Fruit fly (Drosophila melanogaster) whole organism, embryonic: ENCODE data around the gene cbt.

Source experiments
- CG10366 ChIP-seq: fragments of 200-800 bp; sonication (Bioruptor generic); IDR thresholded peaks from 2 replicates; pipeline ENCODE4 v1.3.6; 2022; ENCODE audit warnings: missing biosample characterization, missing genetic modification characterization
- CG11456 ChIP-seq: fragments of 200-800 bp; sonication (Bioruptor generic); IDR thresholded peaks from 3 replicates; pipeline ENCODE4 v1.3.6; 2022; ENCODE audit warnings: missing biosample characterization, missing genetic modification characterization
- CG11695 ChIP-seq: fragments of 200-800 bp; sonication (Bioruptor generic); IDR thresholded peaks from 3 replicates; pipeline ENCODE4 v1.3.6; 2022; ENCODE audit warnings: missing biosample characterization, missing genetic modification characterization
- CG11723 ChIP-seq: fragments of 200-800 bp; sonication (Bioruptor generic); optimal IDR thresholded peaks from 2 replicates; lab custom pipeline; 2017; ENCODE audit warnings: missing biosample characterization, mild to moderate bottlenecking, missing genetic modification characterization
- CG15269 ChIP-seq: fragments of 200-800 bp; sonication (Bioruptor generic); optimal IDR thresholded peaks from 2 replicates; lab custom pipeline; 2018; ENCODE audit warnings: missing biosample characterization, mild to moderate bottlenecking, missing genetic modification characterization, moderate library complexity
- CG15601 ChIP-seq: fragments of 200-800 bp; sonication (Bioruptor generic); optimal IDR thresholded peaks from 3 replicates; lab custom pipeline; 2019; ENCODE audit warnings: missing biosample characterization, mild to moderate bottlenecking, missing genetic modification characterization, moderate library complexity
- CG17829 ChIP-seq: fragments of 200-800 bp; optimal IDR thresholded peaks from 2 replicates; lab custom pipeline; 2019; ENCODE audit warnings: missing biosample characterization, mild to moderate bottlenecking, missing genetic modification characterization, moderate library complexity
- CG18011 ChIP-seq: fragments of 200-800 bp; sonication (Bioruptor generic); optimal IDR thresholded peaks from 2 replicates; lab custom pipeline; 2017; ENCODE audit warnings: missing biosample characterization, missing genetic modification characterization, mild to moderate bottlenecking, moderate library complexity, missing genotype
- CG18599 ChIP-seq: fragments of 200-800 bp; sonication (Bioruptor generic); optimal IDR thresholded peaks from 3 replicates; lab custom pipeline; 2017; ENCODE audit warnings: missing biosample characterization, missing genetic modification characterization, mild to moderate bottlenecking, moderate library complexity, missing genetic modification reagents
- CG2199 ChIP-seq: fragments of 200-800 bp; sonication (Bioruptor generic); IDR thresholded peaks from 3 replicates; pipeline ENCODE4 v1.3.6; 2022; ENCODE audit warnings: missing biosample characterization, missing genetic modification characterization
- CG31224 ChIP-seq: fragments of 200-800 bp; sonication (Bioruptor generic); IDR thresholded peaks from 2 replicates; pipeline ENCODE4 v1.3.6; 2022; ENCODE audit warnings: missing biosample characterization, missing genetic modification characterization
- CG31365 ChIP-seq: fragments of 200-800 bp; sonication (Bioruptor generic); optimal IDR thresholded peaks from 2 replicates; lab custom pipeline; 2018; ENCODE audit warnings: missing biosample characterization, mild to moderate bottlenecking, missing genetic modification characterization
- CG34376 ChIP-seq: fragments of 200-800 bp; sonication (Bioruptor generic); optimal IDR thresholded peaks from 2 replicates; lab custom pipeline; 2018; ENCODE audit warnings: missing biosample characterization, mild to moderate bottlenecking, missing genetic modification characterization
- CG34422 ChIP-seq: fragments of 200-800 bp; sonication (Bioruptor generic); IDR thresholded peaks from 3 replicates; pipeline ENCODE4 v1.3.6; 2022; ENCODE audit warnings: missing biosample characterization, missing genetic modification characterization
- CG43689 ChIP-seq: fragments of 200-800 bp; sonication (Bioruptor generic); IDR thresholded peaks from 2 replicates; pipeline ENCODE4 v1.3.6; 2022; ENCODE audit warnings: missing biosample characterization, missing genetic modification characterization
- CG6791 ChIP-seq: fragments of 200-800 bp; sonication (Bioruptor generic); IDR thresholded peaks from 3 replicates; pipeline ENCODE4 v1.3.6; 2022; ENCODE audit warnings: missing biosample characterization, missing genetic modification characterization; ENCODE audit not compliant: partially characterized antibody
- CG7839 ChIP-seq: fragments of 200-800 bp; sonication (Bioruptor generic); optimal IDR thresholded peaks from 3 replicates; lab custom pipeline; 2018; ENCODE audit warnings: missing biosample characterization, mild to moderate bottlenecking, missing genetic modification characterization, moderate library complexity
- CG7928 ChIP-seq: fragments of 200-800 bp; sonication (Bioruptor generic); optimal IDR thresholded peaks from 2 replicates; lab custom pipeline; 2017; ENCODE audit warnings: missing biosample characterization, mild to moderate bottlenecking, missing genetic modification characterization
- CG9215 ChIP-seq: fragments of 200-800 bp; sonication (Bioruptor generic); IDR thresholded peaks from 2 replicates; pipeline ENCODE4 v1.3.6; 2022; ENCODE audit warnings: missing biosample characterization, missing genetic modification characterization
- CTCF ChIP-seq: fragments of 200-800 bp; sonication (Bioruptor generic); optimal IDR thresholded peaks from 2 replicates; lab custom pipeline; 2017; ENCODE audit warnings: missing biosample characterization, mild to moderate bottlenecking, missing genetic modification characterization, moderate library complexity
- Dll ChIP-seq: fragments of 200-800 bp; sonication (Bioruptor generic); IDR thresholded peaks from 4 replicates; pipeline ENCODE4 v1.3.6; 2022; ENCODE audit warnings: missing biosample characterization, missing genetic modification characterization; ENCODE audit not compliant: partially characterized antibody
- Drgx ChIP-seq: fragments of 200-800 bp; sonication (Bioruptor generic); IDR thresholded peaks from 2 replicates; pipeline ENCODE4 v1.3.6; 2022; ENCODE audit warnings: missing biosample characterization, missing genetic modification characterization
- H15 ChIP-seq: fragments of 200-800 bp; sonication (Bioruptor generic); IDR thresholded peaks from 3 replicates; pipeline ENCODE4 v1.3.6; 2022; ENCODE audit warnings: missing biosample characterization, missing genetic modification characterization
- HHEX ChIP-seq: fragments of 200-800 bp; sonication (Bioruptor generic); optimal IDR thresholded peaks from 3 replicates; lab custom pipeline; 2017; ENCODE audit warnings: missing biosample characterization, mild to moderate bottlenecking, missing genetic modification characterization, missing genetic modification reagents
- HmgZ ChIP-seq: fragments of 200-800 bp; sonication (Bioruptor generic); optimal IDR thresholded peaks from 2 replicates; lab custom pipeline; 2018; ENCODE audit warnings: missing biosample characterization, mild to moderate bottlenecking, missing genetic modification characterization
- Hr3 ChIP-seq: fragments of 200-800 bp; sonication (Bioruptor generic); optimal IDR thresholded peaks from 3 replicates; lab custom pipeline; 2016; ENCODE audit warnings: missing biosample characterization, missing genetic modification characterization
- Med ChIP-seq: fragments of 200-800 bp; sonication (Bioruptor generic); peaks from one replicate; lab custom pipeline; 2016; ENCODE audit warnings: missing biosample characterization, missing genetic modification characterization, mild to moderate bottlenecking, inconsistent platforms, moderate library complexity
- NC2α ChIP-seq: fragments of 200-800 bp; sonication (Bioruptor generic); optimal IDR thresholded peaks from 2 replicates; lab custom pipeline; 2016; ENCODE audit warnings: missing biosample characterization, missing genetic modification characterization
- Sox100B ChIP-seq: fragments of 200-800 bp; sonication (Bioruptor generic); optimal IDR thresholded peaks from 3 replicates; lab custom pipeline; 2018; ENCODE audit warnings: missing biosample characterization, mild to moderate bottlenecking, missing genetic modification characterization
- Sry-δ ChIP-seq: fragments of 200-800 bp; sonication (Bioruptor generic); optimal IDR thresholded peaks from 2 replicates; lab custom pipeline; 2016; ENCODE audit warnings: missing biosample characterization, missing genetic modification characterization
- ab ChIP-seq: fragments of 200-800 bp; sonication (Bioruptor generic); optimal IDR thresholded peaks from 2 replicates; lab custom pipeline; 2016; ENCODE audit warnings: missing biosample characterization, missing genetic modification characterization
- ash1 ChIP-seq: fragments of 200-800 bp; sonication (Bioruptor generic); optimal IDR thresholded peaks from 2 replicates; lab custom pipeline; 2018; ENCODE audit warnings: missing biosample characterization, mild to moderate bottlenecking, missing genetic modification characterization
- az2 ChIP-seq: fragments of 200-800 bp; sonication (Bioruptor generic); optimal IDR thresholded peaks from 3 replicates; lab custom pipeline; 2016; ENCODE audit warnings: missing biosample characterization, missing genetic modification characterization
- bcd ChIP-seq: fragments of 200-800 bp; sonication (Bioruptor generic); optimal IDR thresholded peaks from 2 replicates; lab custom pipeline; 2017; ENCODE audit warnings: missing biosample characterization, mild to moderate bottlenecking, missing genetic modification characterization
- bsh ChIP-seq, 2 experiments: fragments of 200-800 bp; sonication (Bioruptor generic); optimal IDR thresholded peaks; 2 replicates each; lab custom pipeline; 2017 to 2018; ENCODE audit warnings: mild to moderate bottlenecking in 2 of 2, missing biosample characterization in 2 of 2, missing genetic modification characterization in 2 of 2, moderate library complexity in 1 of 2
- chinmo ChIP-seq: fragments of 200-800 bp; sonication (Bioruptor generic); IDR thresholded peaks from 4 replicates; pipeline ENCODE4 v1.3.6; 2022; ENCODE audit warnings: missing biosample characterization, missing genetic modification characterization; ENCODE audit not compliant: partially characterized antibody
- grn ChIP-seq: fragments of 200-800 bp; sonication (Bioruptor generic); optimal IDR thresholded peaks from 3 replicates; lab custom pipeline; 2017; ENCODE audit warnings: missing biosample characterization, missing genetic modification characterization
- gt ChIP-seq: fragments of 200-800 bp; sonication (Bioruptor generic); IDR thresholded peaks from 2 replicates; pipeline ENCODE4 v1.3.6; 2022; ENCODE audit warnings: missing biosample characterization, missing genetic modification characterization
- jing ChIP-seq: fragments of 200-800 bp; sonication (Bioruptor generic); optimal IDR thresholded peaks from 2 replicates; lab custom pipeline; 2018; ENCODE audit warnings: missing biosample characterization, mild to moderate bottlenecking, missing genetic modification characterization
- ken ChIP-seq: fragments of 200-800 bp; sonication (Bioruptor generic); IDR thresholded peaks from 3 replicates; pipeline ENCODE4 v1.3.6; 2022; ENCODE audit warnings: missing biosample characterization, missing genetic modification characterization
- lov ChIP-seq, 2 experiments: fragments of 200-800 bp in 1 of 2; fragments of >200 bp in 1 of 2; sonication (Bioruptor generic) in 1 of 2; IDR thresholded peaks in 1 of 2; optimal IDR thresholded peaks in 1 of 2; 2 replicates in 1 of 2; 3 replicates in 1 of 2; pipeline versions ENCODE4 v1.3.6 to Lab custom; 2017 to 2022; ENCODE audit warnings: missing biosample characterization in 1 of 2, missing genetic modification characterization in 1 of 2
- mirr ChIP-seq: fragments of 200-800 bp; sonication (Bioruptor generic); optimal IDR thresholded peaks from 3 replicates; lab custom pipeline; 2018; ENCODE audit warnings: missing biosample characterization, mild to moderate bottlenecking, missing genetic modification characterization
- nau ChIP-seq: fragments of 200-800 bp; sonication (Bioruptor generic); optimal IDR thresholded peaks from 3 replicates; lab custom pipeline; 2017; ENCODE audit warnings: missing biosample characterization, mild to moderate bottlenecking, missing genetic modification characterization, missing genetic modification reagents
- nom ChIP-seq: fragments of 200-800 bp; sonication (Bioruptor generic); optimal IDR thresholded peaks from 2 replicates; lab custom pipeline; 2017; ENCODE audit warnings: missing biosample characterization, missing genetic modification characterization, mild to moderate bottlenecking, moderate library complexity, missing genetic modification reagents
- pho ChIP-seq: fragments of 200-800 bp; sonication (Bioruptor generic); optimal IDR thresholded peaks from 2 replicates; lab custom pipeline; 2016; ENCODE audit warnings: missing biosample characterization, missing genetic modification characterization
- sd ChIP-seq: fragments of 200-800 bp; sonication (Bioruptor generic); optimal IDR thresholded peaks from 3 replicates; lab custom pipeline; 2018; ENCODE audit warnings: missing biosample characterization, mild to moderate bottlenecking, missing genetic modification characterization, moderate library complexity
- shn ChIP-seq: fragments of 200-800 bp; sonication (Bioruptor generic); optimal IDR thresholded peaks from 3 replicates; lab custom pipeline; 2016; ENCODE audit warnings: missing biosample characterization, missing genetic modification characterization
- vvl ChIP-seq: fragments of 200-800 bp; sonication (Bioruptor generic); IDR thresholded peaks from 2 replicates; pipeline ENCODE4 v1.3.6; 2022; ENCODE audit warnings: missing biosample characterization, missing genetic modification characterization

The cbt gene

DNA sequence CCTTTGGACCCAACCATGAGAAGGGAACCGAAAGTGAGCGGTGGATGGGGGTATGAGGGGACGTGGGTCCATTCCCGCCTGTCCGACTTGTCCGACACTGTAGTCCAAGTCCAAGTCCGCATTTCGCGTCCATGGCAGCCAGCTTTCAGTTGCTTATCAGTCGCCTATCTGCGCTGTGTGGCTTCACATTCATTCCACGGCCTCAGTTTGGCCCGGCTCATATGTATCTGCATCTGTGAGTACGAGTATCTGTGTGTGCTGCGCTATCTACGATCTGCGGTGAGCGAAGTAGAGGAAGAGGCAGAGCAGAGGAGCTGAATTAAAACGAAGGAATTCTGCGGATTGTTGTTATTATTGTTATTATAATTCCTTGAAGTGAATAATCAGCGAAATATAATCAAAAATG lies 45.0 kb upstream of the cbt start:
- 0 out of 4 replicates have a peak, but pooled peaks have one; percentile 50 for TF ChIP-seq chinmo
- no peak for TF ChIP-seq mirr (GFP tag; lab: Kevin White, UChicago)
- TF ChIP-seq CG7839 (tag; lab: Kevin White, UChicago) = no peak
- no peak for TF ChIP-seq jing (GFP tag; lab: Kevin White, UChicago)
- TF ChIP-seq Med (GFP tag; lab: Kevin White, UChicago) = peak; percentile 22
- TF ChIP-seq Drgx (GFP tag; lab: Robert Waterston, UW) = peak; percentile 36; the same call in 1 of the 2 replicates
- peak; percentile 65 for TF ChIP-seq CG18011 (GFP tag; lab: Kevin White, UChicago)
- 0 out of 2 replicates have a peak, but pooled peaks have one; percentile 12 for TF ChIP-seq gt (GFP tag; lab: Robert Waterston, UW)
- no peak for TF ChIP-seq CG7928 (GFP tag; lab: Kevin White, UChicago)
- no peak for TF ChIP-seq az2
- no peak for TF ChIP-seq shn
- peak; percentile 87 for TF ChIP-seq nom (GFP tag; lab: Kevin White, UChicago)
- TF ChIP-seq vvl (GFP tag; lab: Robert Waterston, UW) = 0 out of 2 replicates have a peak, but pooled peaks have one; percentile 21
- no peak for TF ChIP-seq CG9215 (GFP tag; lab: Robert Waterston, UW)
- TF ChIP-seq CG18599 (GFP tag; lab: Kevin White, UChicago) = no peak
- TF ChIP-seq bsh (GFP tag; optimal IDR thresholded peaks at IDR 0.05; lab: Kevin White, UChicago) = peak in 1 of 2 experiments; percentile 53
- peak; percentile 37 for TF ChIP-seq sd (tag; lab: Kevin White, UChicago)
- peak; percentile 28; the same call in 1 of the 3 replicates for TF ChIP-seq CG6791 (GFP tag; lab: Robert Waterston, UW)
- no peak for TF ChIP-seq CG15601 (tag; lab: Kevin White, UChicago)
- peak; percentile 96 for TF ChIP-seq grn (GFP tag; lab: Kevin White, UChicago)
- TF ChIP-seq CG15269 (tag; lab: Kevin White, UChicago) = peak; percentile 15

DNA sequence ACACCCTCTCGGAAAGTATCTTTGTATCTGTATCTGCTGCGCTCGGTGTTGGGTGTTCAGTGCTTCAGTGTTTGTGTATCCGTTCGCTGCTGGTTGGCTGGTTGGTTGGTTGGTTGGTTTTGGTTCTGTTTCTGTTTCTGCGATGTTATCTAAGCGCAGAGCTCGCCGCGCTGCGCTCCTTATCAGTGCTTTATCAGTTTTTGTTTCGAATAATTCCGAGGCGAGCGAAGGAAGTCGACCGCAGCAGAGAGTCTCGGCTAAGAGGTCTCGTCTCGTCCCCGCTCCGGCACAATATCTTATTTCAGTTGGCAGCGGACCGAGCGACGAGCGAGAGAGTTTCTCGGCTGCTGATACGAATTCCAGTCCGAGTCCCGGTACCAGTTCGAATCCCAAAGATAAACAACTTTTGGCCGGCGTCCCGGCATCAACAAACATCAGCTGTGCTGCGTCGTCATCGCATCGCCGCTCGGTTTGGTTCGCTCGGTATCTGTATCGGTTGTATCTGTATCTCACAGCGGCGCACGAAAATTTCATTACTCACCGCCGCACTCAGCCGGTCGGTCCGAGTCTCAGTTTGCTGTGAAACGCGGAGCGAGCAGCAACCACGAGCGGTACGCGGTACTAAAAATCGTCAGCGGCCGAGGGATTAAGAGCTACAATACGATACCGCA lies 43.8 kb upstream of the cbt start:
- TF ChIP-seq CG31365 (tag; lab: Kevin White, UChicago) (peak; percentile 0), Sry-δ (GFP tag; lab: Kevin White, UChicago) (no peak), NC2α (GFP tag; lab: Kevin White, UChicago) (no peak), pho (GFP tag; lab: Kevin White, UChicago) (no peak), bcd (GFP tag; lab: Kevin White, UChicago) (peak; percentile 77), CG11723 (no peak), ash1 (GFP tag; lab: Kevin White, UChicago) (peak; percentile 35), CG2199 (GFP tag; lab: Robert Waterston, UW) (peak; percentile 96), vvl (GFP tag; lab: Robert Waterston, UW) (peak; percentile 59), CG34376 (GFP tag; lab: Kevin White, UChicago) (peak; percentile 89), Sox100B (GFP tag; lab: Kevin White, UChicago) (no peak), ken (GFP tag; lab: Robert Waterston, UW) (0 out of 3 replicates have a peak, but pooled peaks have one; percentile 32), CG43689 (GFP tag; lab: Robert Waterston, UW) (no peak), CG31224 (0 out of 2 replicates have a peak, but pooled peaks have one; percentile 8), Hr3 (GFP tag; lab: Kevin White, UChicago) (no peak), HmgZ (tag; lab: Kevin White, UChicago) (peak; percentile 49), lov (optimal IDR thresholded peaks at IDR 0.05; lab: Kevin White, UChicago) (no peak), lov (GFP tag; IDR thresholded peaks at IDR 0.05; lab: Robert Waterston, UW) (0 out of 3 replicates have a peak, but pooled peaks have one; percentile 13), CG11456 (GFP tag; lab: Robert Waterston, UW) (0 out of 3 replicates have a peak, but pooled peaks have one; percentile 42), Dll (GFP tag; lab: Robert Waterston, UW) (peak; percentile 61; the same call in 3 of the 4 replicates), H15 (GFP tag; lab: Robert Waterston, UW) (no peak), ab (GFP tag; lab: Kevin White, UChicago) (no peak), CG34422 (peak; percentile 92), CG10366 (GFP tag; lab: Robert Waterston, UW) (0 out of 2 replicates have a peak, but pooled peaks have one; percentile 19), HHEX (GFP tag; lab: Kevin White, UChicago) (peak; percentile 37), CG17829 (peak; percentile 79), CG11695 (GFP tag; lab: Robert Waterston, UW) (peak; percentile 32; the same call in 2 of the 3 replicates), CTCF (GFP tag; lab: Kevin White, UChicago) (peak; percentile 17), nau (GFP tag; lab: Kevin White, UChicago) (peak; percentile 73)
